Fruit fly (Drosophila melanogaster): ENCODE results near the gene Cad89D.

Gene Cad89D

dm6 chr3R:16485487-16486233 lies 9.6 kb downstream of the Cad89D start:
- TF ChIP-seq insv (optimal IDR thresholded peaks at IDR 0.05) (no peak), ttk (optimal IDR thresholded peaks at IDR 0.05) (no peak), Sin3A (optimal IDR thresholded peaks at IDR 0.05) (no peak), Myc (optimal IDR thresholded peaks at IDR 0.05) (no peak), h (optimal IDR thresholded peaks at IDR 0.05) (no peak), psq (optimal IDR thresholded peaks at IDR 0.05) (no peak)

dm6 chr3R:16483877-16484417 lies 11.3 kb downstream of the Cad89D start, which contains the start of gene Der-2:
Gene Der-2, minus strand, starts transcription at chr3R:16484223.
- TF ChIP-seq insv (optimal IDR thresholded peaks at IDR 0.05) (no peak), Sin3A (optimal IDR thresholded peaks at IDR 0.05) (no peak), ttk (optimal IDR thresholded peaks at IDR 0.05) (no peak), Myc (optimal IDR thresholded peaks at IDR 0.05) (no peak), psq (optimal IDR thresholded peaks at IDR 0.05) (no peak), h (optimal IDR thresholded peaks at IDR 0.05) (no peak)

dm6 chr3R:16482276-16482675 lies 12.9 kb downstream of the Cad89D start, which contains the start of gene Sdhaf3:
Gene Sdhaf3, minus strand, starts transcription at chr3R:16482452.
- TF ChIP-seq Myc (optimal IDR thresholded peaks at IDR 0.05) (no peak), insv (optimal IDR thresholded peaks at IDR 0.05) (no peak), ttk (optimal IDR thresholded peaks at IDR 0.05) (no peak), psq (optimal IDR thresholded peaks at IDR 0.05) (no peak), Sin3A (optimal IDR thresholded peaks at IDR 0.05) (no peak), h (optimal IDR thresholded peaks at IDR 0.05) (no peak)

- TF ChIP-seq Myc (optimal IDR thresholded peaks at IDR 0.05) (no peak), Sin3A (optimal IDR thresholded peaks at IDR 0.05) (no peak), psq (optimal IDR thresholded peaks at IDR 0.05) (no peak), insv (optimal IDR thresholded peaks at IDR 0.05) (no peak), h (optimal IDR thresholded peaks at IDR 0.05) (no peak), ttk (optimal IDR thresholded peaks at IDR 0.05) (no peak)
Observed at dm6 chr3R:16480995-16481394, 14.2 kb downstream of the Cad89D start, which contains the start of gene Dhfr. Gene Dhfr, plus strand, starts transcription at chr3R:16481167.

dm6 chr3R:16477033-16477432 lies 18.2 kb downstream of the Cad89D start, which contains the start of gene Gyc89Db:
Gene Gyc89Db, plus strand, starts transcription at chr3R:16477110.
- TF ChIP-seq Myc (optimal IDR thresholded peaks at IDR 0.05) (no peak), h (optimal IDR thresholded peaks at IDR 0.05) (no peak), ttk (optimal IDR thresholded peaks at IDR 0.05) (no peak), Sin3A (optimal IDR thresholded peaks at IDR 0.05) (no peak), psq (optimal IDR thresholded peaks at IDR 0.05) (no peak), insv (optimal IDR thresholded peaks at IDR 0.05) (no peak)

dm6 chr3R:16476472-16476871 lies 18.8 kb downstream of the Cad89D start:
- TF ChIP-seq Myc (optimal IDR thresholded peaks at IDR 0.05) (no peak), insv (optimal IDR thresholded peaks at IDR 0.05) (no peak), ttk (optimal IDR thresholded peaks at IDR 0.05) (no peak), psq (optimal IDR thresholded peaks at IDR 0.05) (no peak), h (optimal IDR thresholded peaks at IDR 0.05) (no peak), Sin3A (optimal IDR thresholded peaks at IDR 0.05) (no peak)

dm6 chr3R:16472301-16472700 lies 22.9 kb downstream of the Cad89D start, which contains the start of gene Gyc89Da:
Gene Gyc89Da, plus strand, starts transcription at chr3R:16472601.
- TF ChIP-seq h (optimal IDR thresholded peaks at IDR 0.05) (no peak), Sin3A (optimal IDR thresholded peaks at IDR 0.05) (no peak), insv (optimal IDR thresholded peaks at IDR 0.05) (no peak), psq (optimal IDR thresholded peaks at IDR 0.05) (no peak), Myc (optimal IDR thresholded peaks at IDR 0.05) (no peak), ttk (optimal IDR thresholded peaks at IDR 0.05) (no peak)

dm6 chr3R:16469501-16470263 lies 25.5 kb downstream of the Cad89D start, which contains the start of the genes CG42232 and CSN5:
Gene CG42232, minus strand, starts transcription at chr3R:16469663.
Gene CSN5, plus strand, starts transcription at chr3R:16470099.
- no peak for TF ChIP-seq ttk (optimal IDR thresholded peaks at IDR 0.05)

dm6 chr3R:16468556-16468955 lies 26.7 kb downstream of the Cad89D start:
- TF ChIP-seq Myc (optimal IDR thresholded peaks at IDR 0.05), result no peak
- TF ChIP-seq ttk (optimal IDR thresholded peaks at IDR 0.05), result no peak
- TF ChIP-seq h (optimal IDR thresholded peaks at IDR 0.05), result no peak
- no peak for TF ChIP-seq insv (optimal IDR thresholded peaks at IDR 0.05)
- TF ChIP-seq psq (optimal IDR thresholded peaks at IDR 0.05), result no peak

dm6 chr3R:16456607-16457006 lies 38.6 kb downstream of the Cad89D start:
- TF ChIP-seq Myc (optimal IDR thresholded peaks at IDR 0.05) (no peak), ttk (optimal IDR thresholded peaks at IDR 0.05) (no peak), h (optimal IDR thresholded peaks at IDR 0.05) (no peak), insv (optimal IDR thresholded peaks at IDR 0.05) (no peak), Sin3A (optimal IDR thresholded peaks at IDR 0.05) (no peak), psq (optimal IDR thresholded peaks at IDR 0.05) (no peak)

- no peak for TF ChIP-seq Myc (optimal IDR thresholded peaks at IDR 0.05)
- no peak for TF ChIP-seq ttk (optimal IDR thresholded peaks at IDR 0.05)
- no peak for TF ChIP-seq h (optimal IDR thresholded peaks at IDR 0.05)
- no peak for TF ChIP-seq insv (optimal IDR thresholded peaks at IDR 0.05)
- no peak for TF ChIP-seq Sin3A (optimal IDR thresholded peaks at IDR 0.05)
- no peak for TF ChIP-seq psq (optimal IDR thresholded peaks at IDR 0.05)
Observed at dm6 chr3R:16455875-16456274, 39.3 kb downstream of the Cad89D start, which contains the start of gene CG14883. Gene CG14883, plus strand, starts transcription at chr3R:16456052.

- TF ChIP-seq Sin3A (optimal IDR thresholded peaks at IDR 0.05), result no peak
- no peak for TF ChIP-seq psq (optimal IDR thresholded peaks at IDR 0.05)
Observed at dm6 chr3R:16454192-16454591, 41.0 kb downstream of the Cad89D start, which contains the start of gene CG10405. Gene CG10405, plus strand, starts transcription at chr3R:16454492.

All from Kc167 (cell line).